Fruit fly (Drosophila melanogaster) whole organism, wandering third instar larva: ENCODE measurements around the gene RpL17.

Source experiments
- CG32264 ChIP-seq: fragments of 200-800 bp; sonication (Bioruptor generic); optimal IDR thresholded peaks from 2 replicates; lab custom pipeline; 2016; ENCODE audit warnings: missing biosample characterization, missing genetic modification characterization
- Hr78 ChIP-seq: fragments of >200 bp; optimal IDR thresholded peaks from 2 replicates; lab custom pipeline; 2017; ENCODE audit warnings: missing biosample characterization, missing genetic modification characterization
- h ChIP-seq: fragments of 200-800 bp; sonication (Bioruptor generic); optimal IDR thresholded peaks from 3 replicates; lab custom pipeline; 2016; ENCODE audit warnings: missing biosample characterization, mild to moderate bottlenecking, missing genetic modification characterization

- TF ChIP-seq CG32264 (GFP tag; lab: Kevin White, UChicago) (peak; percentile 12), Hr78 (no peak), h (peak; percentile 76)
Observed at dm6 chrX:6791531-6791930, 47.5 kb upstream of the RpL17 start.
